Worm (Caenorhabditis elegans) whole organism, young adult: ENCODE data around the gene ZK892.6.

Experiments used
- B0019.2 ChIP-seq: fragments of 200-800 bp; sonication (Bioruptor generic); conservative IDR thresholded peaks from 2 replicates; pipeline ENCODE4 v1.3.6; 2022; ENCODE audit warnings: missing genetic modification reagents, missing genetic modification characterization, missing compliant biosample characterization
- B0336.3 ChIP-seq: fragments of 200-800 bp; sonication (Bioruptor generic); IDR thresholded peaks from 2 replicates; pipeline ENCODE4 v1.3.6; 2022; ENCODE audit warnings: missing genetic modification characterization, missing compliant biosample characterization
- C17E4.6 ChIP-seq: fragments of 200-800 bp; sonication (Bioruptor generic); IDR thresholded peaks from 2 replicates; pipeline ENCODE4 v1.3.6; 2022; ENCODE audit warnings: missing genetic modification reagents, missing genetic modification characterization, missing compliant biosample characterization
- D2030.7 ChIP-seq: fragments of 200-800 bp; sonication (Bioruptor generic); IDR thresholded peaks from 2 replicates; pipeline ENCODE4 v1.3.6; 2022; ENCODE audit warnings: missing genetic modification reagents, missing genetic modification characterization, missing compliant biosample characterization
- F33H1.4 ChIP-seq: fragments of 200-800 bp; sonication (Bioruptor generic); IDR thresholded peaks from 2 replicates; pipeline ENCODE4 v1.3.6; 2022; ENCODE audit warnings: missing genetic modification reagents, missing genetic modification characterization, missing compliant biosample characterization
- F37B4.10 ChIP-seq: fragments of 200-800 bp; sonication (Bioruptor generic); IDR thresholded peaks from 2 replicates; pipeline ENCODE4 v1.3.6; 2022; ENCODE audit warnings: missing genetic modification characterization, missing compliant biosample characterization
- K11D2.4 ChIP-seq: fragments of 200-800 bp; sonication (Bioruptor generic); IDR thresholded peaks from 2 replicates; pipeline ENCODE4 v1.3.6; 2022; ENCODE audit warnings: missing genetic modification reagents, missing genetic modification characterization, missing compliant biosample characterization
- Y53G8AR.9 ChIP-seq: fragments of 200-800 bp; sonication (Bioruptor generic); conservative IDR thresholded peaks from 2 replicates; pipeline ENCODE4 v1.3.6; 2022; ENCODE audit warnings: missing genetic modification reagents, missing genetic modification characterization, missing compliant biosample characterization
- Y67H2A.10 ChIP-seq: fragments of 200-800 bp; sonication (Bioruptor generic); conservative IDR thresholded peaks from 2 replicates; pipeline ENCODE4 v1.3.6; 2022; ENCODE audit warnings: missing genetic modification reagents, missing genetic modification characterization, missing compliant biosample characterization
- Y95B8A.8 ChIP-seq: fragments of 200-800 bp; sonication (Bioruptor generic); IDR thresholded peaks from 2 replicates; pipeline ENCODE4 v1.3.6; 2022; ENCODE audit warnings: missing genetic modification reagents, missing genetic modification characterization, missing compliant biosample characterization
- akir-1 ChIP-seq: fragments of 200-800 bp; sonication (Bioruptor generic); optimal IDR thresholded peaks from 2 replicates; lab custom pipeline; 2018; ENCODE audit warnings: mild to moderate bottlenecking, missing genetic modification characterization, moderate library complexity, missing compliant biosample characterization
- aptf-3 ChIP-seq: fragments of 200-800 bp; sonication (Bioruptor generic); IDR thresholded peaks from 2 replicates; pipeline ENCODE4 v1.3.6; 2022; ENCODE audit warnings: missing genetic modification characterization, missing compliant biosample characterization
- atf-7 ChIP-seq: sonication (generic microtip); optimal IDR thresholded peaks from 2 replicates; lab custom pipeline; 2017; ENCODE audit warnings: mild to moderate bottlenecking, missing genetic modification characterization, missing compliant biosample characterization
- athp-1 ChIP-seq: sonication (generic microtip); optimal IDR thresholded peaks from 2 replicates; lab custom pipeline; 2017; ENCODE audit warnings: mild to moderate bottlenecking, missing genetic modification characterization, missing compliant biosample characterization
- attf-3 ChIP-seq: fragments of 200-800 bp; sonication (Bioruptor generic); conservative IDR thresholded peaks from 2 replicates; pipeline ENCODE4 v1.3.6; 2022; ENCODE audit warnings: missing genetic modification reagents, missing genetic modification characterization, missing compliant biosample characterization
- attf-6 ChIP-seq: fragments of 200-800 bp; sonication (Bioruptor generic); IDR thresholded peaks from 2 replicates; pipeline ENCODE4 v1.3.6; 2022; ENCODE audit warnings: missing genetic modification reagents, missing genetic modification characterization, missing compliant biosample characterization
- ceh-91 ChIP-seq: fragments of 200-800 bp; sonication (Bioruptor generic); IDR thresholded peaks from 2 replicates; pipeline ENCODE4 v1.3.6; 2022; ENCODE audit warnings: missing genetic modification reagents, missing genetic modification characterization, missing compliant biosample characterization
- dox-1 ChIP-seq: fragments of 200-800 bp; sonication (Bioruptor generic); IDR thresholded peaks from 2 replicates; pipeline ENCODE4 v1.3.6; 2022; ENCODE audit warnings: missing genetic modification reagents, missing genetic modification characterization, missing compliant biosample characterization
- dpl-1 ChIP-seq: fragments of 150-350 bp; optimal IDR thresholded peaks from 2 replicates; lab custom pipeline; 2014; ENCODE audit warnings: missing biosample characterization, missing genetic modification reagents, missing genetic modification characterization
- efl-1 ChIP-seq: fragments of 150-350 bp; optimal IDR thresholded peaks from 2 replicates; lab custom pipeline; 2014; ENCODE audit warnings: missing biosample characterization, missing genetic modification reagents, missing genetic modification characterization
- egl-18 ChIP-seq: fragments of 200-800 bp; sonication (Bioruptor generic); IDR thresholded peaks from 2 replicates; pipeline ENCODE4 v1.3.6; 2022; ENCODE audit warnings: missing genetic modification reagents, missing genetic modification characterization, missing compliant biosample characterization
- ekl-4 ChIP-seq: fragments of 200-800 bp; sonication (Bioruptor generic); IDR thresholded peaks from 2 replicates; pipeline ENCODE4 v1.3.6; 2022; ENCODE audit warnings: missing genetic modification reagents, missing genetic modification characterization, missing compliant biosample characterization
- ets-4 ChIP-seq: fragments of 200-800 bp; sonication (Bioruptor generic); optimal IDR thresholded peaks from 2 replicates; lab custom pipeline; 2018; ENCODE audit warnings: mild to moderate bottlenecking, missing genetic modification characterization, missing compliant biosample characterization
- hmg-1.2 ChIP-seq: fragments of 200-800 bp; sonication (Bioruptor generic); IDR thresholded peaks from 2 replicates; pipeline ENCODE4 v1.3.6; 2022; ENCODE audit warnings: missing genetic modification reagents, missing genetic modification characterization, missing compliant biosample characterization
- hsf-1 ChIP-seq: fragments of 200-800 bp; sonication (Bioruptor generic); IDR thresholded peaks from 2 replicates; pipeline ENCODE4 v1.3.6; 2022; ENCODE audit warnings: missing genetic modification reagents, missing genetic modification characterization, missing compliant biosample characterization
- let-607 ChIP-seq, 2 experiments: fragments of 200-800 bp in 1 of 2; sonication (Bioruptor generic) in 1 of 2; sonication (generic microtip) in 1 of 2; optimal IDR thresholded peaks; 2 replicates each; lab custom pipeline; 2016 to 2018; ENCODE audit warnings: mild to moderate bottlenecking in 2 of 2, missing compliant biosample characterization in 2 of 2, missing genetic modification characterization in 2 of 2, moderate library complexity in 2 of 2, missing genotype in 1 of 2
- lin-35 ChIP-seq, 3 experiments: fragments of 150-350 bp in 2 of 3; sonication (generic microtip) in 1 of 3; optimal IDR thresholded peaks; 2 replicates each; lab custom pipeline; 2014 to 2018; ENCODE audit warnings: missing biosample characterization in 3 of 3, missing genetic modification characterization in 3 of 3, missing genetic modification reagents in 3 of 3
- lin-54 ChIP-seq: fragments of 200-800 bp; sonication (Bioruptor generic); optimal IDR thresholded peaks from 2 replicates; lab custom pipeline; 2018; ENCODE audit warnings: mild to moderate bottlenecking, missing genetic modification characterization, missing compliant biosample characterization
- lir-1 ChIP-seq: fragments of 200-800 bp; sonication (Bioruptor generic); conservative IDR thresholded peaks from 2 replicates; pipeline ENCODE4 v1.3.6; 2022; ENCODE audit warnings: missing genetic modification reagents, missing genetic modification characterization, missing compliant biosample characterization
- lsl-1 ChIP-seq: fragments of 200-800 bp; sonication (Bioruptor generic); optimal IDR thresholded peaks from 2 replicates; lab custom pipeline; 2018; ENCODE audit warnings: mild to moderate bottlenecking, missing genetic modification characterization, moderate library complexity, missing compliant biosample characterization
- madf-3 ChIP-seq: fragments of 200-800 bp; sonication (Bioruptor generic); IDR thresholded peaks from 2 replicates; pipeline ENCODE4 v1.3.6; 2022; ENCODE audit warnings: missing genetic modification reagents, missing genetic modification characterization, missing compliant biosample characterization
- madf-6 ChIP-seq: fragments of 200-800 bp; sonication (Bioruptor generic); IDR thresholded peaks from 2 replicates; pipeline ENCODE4 v1.3.6; 2022; ENCODE audit warnings: missing genetic modification reagents, missing genetic modification characterization, missing compliant biosample characterization
- madf-8 ChIP-seq: fragments of 200-800 bp; sonication (Bioruptor generic); conservative IDR thresholded peaks from 2 replicates; pipeline ENCODE4 v1.3.6; 2022; ENCODE audit warnings: missing genetic modification reagents, missing genetic modification characterization, missing compliant biosample characterization
- mcd-1 ChIP-seq: fragments of 200-800 bp; sonication (Bioruptor generic); IDR thresholded peaks from 2 replicates; pipeline ENCODE4 v1.3.6; 2022; ENCODE audit warnings: missing genetic modification reagents, missing genetic modification characterization, missing compliant biosample characterization
- nhr-90 ChIP-seq: sonication (generic microtip); optimal IDR thresholded peaks from 2 replicates; lab custom pipeline; 2016; ENCODE audit warnings: missing genotype, mild to moderate bottlenecking, missing genetic modification characterization, missing compliant biosample characterization
- rcor-1 ChIP-seq: fragments of 200-800 bp; sonication (Bioruptor generic); IDR thresholded peaks from 2 replicates; pipeline ENCODE4 v1.3.6; 2022; ENCODE audit warnings: missing genetic modification reagents, missing genetic modification characterization, missing compliant biosample characterization
- snpc-1.3 ChIP-seq: sonication (generic microtip); optimal IDR thresholded peaks from 2 replicates; lab custom pipeline; 2017; ENCODE audit warnings: missing genetic modification characterization, mild to moderate bottlenecking, missing compliant biosample characterization, antibody characterized with exemption, moderate library complexity, missing genotype, missing genetic modification reagents; ENCODE audit not compliant: insufficient read depth
- snpc-3.4 ChIP-seq: sonication (generic microtip); optimal IDR thresholded peaks from 2 replicates; lab custom pipeline; 2017; ENCODE audit warnings: missing genetic modification characterization, mild to moderate bottlenecking, missing compliant biosample characterization, antibody characterized with exemption, moderate library complexity, missing genotype, missing genetic modification reagents
- snpc-4 ChIP-seq, 5 experiments: fragments of 150-350 bp in 1 of 5; sonication (generic microtip) in 4 of 5; optimal IDR thresholded peaks; 2 replicates each; lab custom pipeline; 2014 to 2018; ENCODE audit warnings: missing genetic modification characterization in 5 of 5, missing biosample characterization in 3 of 5, antibody characterized with exemption in 2 of 5, mild to moderate bottlenecking in 2 of 5, missing compliant biosample characterization in 2 of 5, missing genotype in 2 of 5, moderate library complexity in 2 of 5, missing genetic modification reagents in 1 of 5
- tbp1 ChIP-seq: fragments of 200-800 bp; sonication (Bioruptor generic); optimal IDR thresholded peaks from 2 replicates; lab custom pipeline; 2018; ENCODE audit warnings: mild to moderate bottlenecking, missing genetic modification characterization, missing compliant biosample characterization
- tlf-1 ChIP-seq: fragments of 200-800 bp; sonication (Bioruptor generic); optimal IDR thresholded peaks from 2 replicates; lab custom pipeline; 2018; ENCODE audit warnings: mild to moderate bottlenecking, missing genetic modification characterization, missing compliant biosample characterization
- unc-130 ChIP-seq: sonication (generic microtip); optimal IDR thresholded peaks from 2 replicates; lab custom pipeline; 2016; ENCODE audit warnings: missing genetic modification reagents, missing genetic modification characterization, missing compliant biosample characterization
- xnd-1 ChIP-seq: sonication (generic microtip); optimal IDR thresholded peaks from 2 replicates; lab custom pipeline; 2016; ENCODE audit warnings: missing genotype, missing genetic modification reagents, missing genetic modification characterization, missing compliant biosample characterization
- ztf-3 ChIP-seq: fragments of 200-800 bp; sonication (Bioruptor generic); optimal IDR thresholded peaks from 2 replicates; lab custom pipeline; 2018; ENCODE audit warnings: mild to moderate bottlenecking, missing genetic modification characterization, missing compliant biosample characterization

The ZK892.6 gene

DNA sequence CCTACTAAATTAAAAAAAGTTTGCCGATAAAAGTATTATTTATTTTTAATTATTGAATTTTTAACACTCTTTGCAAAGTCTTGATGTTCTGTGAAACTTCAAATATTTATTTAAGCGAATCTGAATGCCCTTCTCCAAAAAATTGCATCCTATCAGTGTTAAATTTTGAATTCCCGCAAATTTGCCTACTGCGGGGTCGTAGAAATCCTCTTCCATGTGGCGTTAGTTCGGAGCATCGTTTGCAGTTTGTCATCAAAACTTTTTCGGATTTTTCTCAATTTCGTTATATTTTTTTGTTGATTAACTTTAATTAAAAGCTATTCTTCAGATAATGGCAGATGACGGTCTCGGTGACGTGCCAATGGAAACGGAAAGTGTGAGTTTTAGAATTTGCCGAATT, 39.5 kb downstream of the ZK892.6 start, which contains the start of gene ufd-3 (continued):
- no peak for TF ChIP-seq aptf-3 (GFP tag; lab: Robert Waterston, UW)
- TF ChIP-seq lir-1 (GFP tag; lab: Robert Waterston, UW): 0 out of 2 replicates have a peak, but pooled peaks have one; percentile 30
- TF ChIP-seq unc-130 (GFP tag; lab: Kevin White, UChicago): peak; percentile 90
- TF ChIP-seq, all 124 proteins: peak for 64

DNA sequence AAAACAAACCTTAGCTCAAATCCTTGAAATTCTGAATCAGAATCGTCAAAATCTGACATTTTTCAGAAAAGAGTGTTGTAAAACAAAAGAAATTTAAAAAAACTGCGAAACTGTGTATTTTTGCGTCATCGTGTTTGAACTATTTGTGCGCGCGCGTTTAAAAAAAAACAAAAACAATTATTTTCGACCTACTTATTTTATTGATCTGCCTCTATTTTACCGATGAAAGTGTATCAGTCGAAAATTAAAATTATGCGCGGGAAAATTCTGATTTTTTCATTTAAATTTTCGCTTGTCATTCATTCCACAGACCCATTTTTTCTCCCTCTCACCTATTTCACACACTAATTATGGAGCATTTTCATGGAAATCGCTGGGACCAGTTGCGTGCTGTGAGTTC, 41.0 kb downstream of the ZK892.6 start, which contains the start of the genes C05C10.7 and C05C10.5:
C05C10.7 (minus strand) TSS at position 95 of the 400 bp plus-strand sequence.
C05C10.5 (plus strand) TSS at position 164 of the 400 bp plus-strand sequence.
- TF ChIP-seq xnd-1: peak; percentile 86
- TF ChIP-seq ceh-91 (GFP tag; lab: Robert Waterston, UW): peak; percentile 93
- peak; percentile 90 for TF ChIP-seq D2030.7 (GFP tag; lab: Robert Waterston, UW)
- TF ChIP-seq B0336.3 (GFP tag; lab: Robert Waterston, UW): peak; percentile 74; the same call in 1 of the 2 replicates
- no peak for TF ChIP-seq aptf-3 (GFP tag; lab: Robert Waterston, UW)
- TF ChIP-seq F37B4.10 (GFP tag; lab: Robert Waterston, UW): no peak
- peak; percentile 69 for TF ChIP-seq athp-1 (tag; lab: Kevin White, UChicago)
- peak; percentile 76; the same call in 1 of the 2 replicates for TF ChIP-seq Y95B8A.8
- peak; percentile 46; the same call in 1 of the 2 replicates for TF ChIP-seq rcor-1 (GFP tag; lab: Robert Waterston, UW)
- peak; percentile 57 for TF ChIP-seq dox-1 (GFP tag; lab: Robert Waterston, UW)
- TF ChIP-seq madf-8: peak; percentile 93
- TF ChIP-seq attf-3 (GFP tag; lab: Robert Waterston, UW): 0 out of 2 replicates have a peak, but pooled peaks have one; percentile 16
- TF ChIP-seq tbp1 (GFP tag; lab: Kevin White, UChicago): peak; percentile 42
- peak; percentile 78 for TF ChIP-seq unc-130 (GFP tag; lab: Kevin White, UChicago)
- peak; percentile 90 for TF ChIP-seq lin-54
- TF ChIP-seq snpc-3.4: peak; percentile 88
- TF ChIP-seq tlf-1: peak; percentile 62
- TF ChIP-seq madf-3 (GFP tag; lab: Robert Waterston, UW): peak; percentile 75
- peak; percentile 78 for TF ChIP-seq ekl-4 (GFP tag; lab: Robert Waterston, UW)
- no peak for TF ChIP-seq let-607 (tag; optimal IDR thresholded peaks at IDR 0.05; lab: Kevin White, UChicago)
- TF ChIP-seq lsl-1: peak; percentile 78
- peak; percentile 13; the same call in 1 of the 2 replicates for TF ChIP-seq mcd-1 (GFP tag; lab: Robert Waterston, UW)
- TF ChIP-seq hmg-1.2 (GFP tag; lab: Robert Waterston, UW): peak; percentile 43; the same call in 1 of the 2 replicates
- TF ChIP-seq madf-6 (GFP tag; lab: Robert Waterston, UW): peak; percentile 98
- peak; percentile 82 for TF ChIP-seq F33H1.4 (GFP tag; lab: Robert Waterston, UW)
- TF ChIP-seq K11D2.4 (GFP tag; lab: Robert Waterston, UW): no peak
- TF ChIP-seq attf-6 (GFP tag; lab: Robert Waterston, UW): no peak
- no peak for TF ChIP-seq ets-4 (GFP tag; lab: Kevin White, UChicago)
- peak; percentile 21 for TF ChIP-seq snpc-4 (GFP tag; optimal IDR thresholded peaks at IDR 0.05; lab: Kevin White, UChicago)
- no peak for TF ChIP-seq snpc-4 (tag; optimal IDR thresholded peaks at IDR 0.05; lab: Kevin White, UChicago)
- TF ChIP-seq atf-7 (tag; lab: Kevin White, UChicago): no peak
- TF ChIP-seq Y67H2A.10 (GFP tag; lab: Robert Waterston, UW): no peak
- 0 out of 2 replicates have a peak, but pooled peaks have one; percentile 38 for TF ChIP-seq Y53G8AR.9
- TF ChIP-seq hsf-1 (GFP tag; lab: Robert Waterston, UW): peak; percentile 80
- peak in 1 of 3 experiments; percentile 57 for TF ChIP-seq lin-35 (GFP tag; optimal IDR thresholded peaks at IDR 0.05; lab: Kevin White, UChicago)
- no peak for TF ChIP-seq egl-18 (GFP tag; lab: Robert Waterston, UW)
- peak; percentile 84 for TF ChIP-seq dpl-1 (GFP tag; lab: Kevin White, UChicago)
- no peak for TF ChIP-seq akir-1 (GFP tag; lab: Kevin White, UChicago)
- no peak for TF ChIP-seq ztf-3 (GFP tag; lab: Kevin White, UChicago)
- TF ChIP-seq nhr-90 (tag; lab: Kevin White, UChicago): no peak
- TF ChIP-seq efl-1 (GFP tag; lab: Kevin White, UChicago): peak; percentile 97
- TF ChIP-seq snpc-1.3 (tag; lab: Kevin White, UChicago): peak; percentile 44
- TF ChIP-seq B0019.2 (GFP tag; lab: Robert Waterston, UW): peak; percentile 86
- peak; percentile 53 for TF ChIP-seq C17E4.6 (GFP tag; lab: Robert Waterston, UW)
- TF ChIP-seq, all 124 proteins: peak for 31
